Worm (Caenorhabditis elegans) whole organism, early embryonic: ENCODE measurements around the gene F11A10.5.

ENCODE experiments used
- B0310.2 ChIP-seq: sonication (generic microtip); optimal IDR thresholded peaks from 2 replicates; lab custom pipeline; 2016; ENCODE audit warnings: mild to moderate bottlenecking, missing genetic modification characterization, missing compliant biosample characterization
- F13C5.2 ChIP-seq: sonication (generic microtip); optimal IDR thresholded peaks from 2 replicates; lab custom pipeline; 2017; ENCODE audit warnings: mild to moderate bottlenecking, missing genetic modification characterization, inconsistent platforms, missing compliant biosample characterization
- aly-1 ChIP-seq: sonication (generic microtip); optimal IDR thresholded peaks from 2 replicates; lab custom pipeline; 2016; ENCODE audit warnings: missing genetic modification characterization, missing compliant biosample characterization
- ama-1 ChIP-seq: fragments of 150-350 bp; optimal IDR thresholded peaks from 2 replicates; lab custom pipeline; 2014
- ceh-13 ChIP-seq: fragments of 200-800 bp; sonication (Bioruptor generic); optimal IDR thresholded peaks from 2 replicates; lab custom pipeline; 2018; ENCODE audit warnings: mild to moderate bottlenecking, missing genetic modification characterization, missing compliant biosample characterization
- ceh-36 ChIP-seq: sonication (generic microtip); optimal IDR thresholded peaks from 2 replicates; lab custom pipeline; 2016; ENCODE audit warnings: missing genetic modification characterization, inconsistent platforms, missing compliant biosample characterization
- ets-7 ChIP-seq: sonication (generic microtip); optimal IDR thresholded peaks from 2 replicates; lab custom pipeline; 2016; ENCODE audit warnings: missing genotype, missing genetic modification characterization, missing compliant biosample characterization
- hmbx-1 ChIP-seq: sonication (generic microtip); optimal IDR thresholded peaks from 2 replicates; lab custom pipeline; 2016; ENCODE audit warnings: mild to moderate bottlenecking, missing genetic modification characterization, missing compliant biosample characterization
- hmg-4 ChIP-seq: fragments of 200-800 bp; sonication (Bioruptor generic); optimal IDR thresholded peaks from 2 replicates; lab custom pipeline; 2018; ENCODE audit warnings: mild to moderate bottlenecking, missing genetic modification characterization, missing compliant biosample characterization
- hnd-1 ChIP-seq: sonication (generic microtip); optimal IDR thresholded peaks from 2 replicates; lab custom pipeline; 2016; ENCODE audit warnings: missing genetic modification characterization, missing compliant biosample characterization
- scrt-1 ChIP-seq: fragments of 200-800 bp; sonication (Bioruptor generic); IDR thresholded peaks from 2 replicates; pipeline ENCODE4 v1.3.6; 2022; ENCODE audit warnings: missing genetic modification characterization, missing compliant biosample characterization
- sea-1 ChIP-seq: fragments of 200-800 bp; sonication (Bioruptor generic); conservative IDR thresholded peaks from 2 replicates; pipeline ENCODE4 v1.3.6; 2022; ENCODE audit warnings: missing genetic modification characterization, missing compliant biosample characterization
- tra-4 ChIP-seq: sonication (generic microtip); optimal IDR thresholded peaks from 2 replicates; lab custom pipeline; 2017; ENCODE audit warnings: missing genetic modification characterization, missing compliant biosample characterization

DNA sequence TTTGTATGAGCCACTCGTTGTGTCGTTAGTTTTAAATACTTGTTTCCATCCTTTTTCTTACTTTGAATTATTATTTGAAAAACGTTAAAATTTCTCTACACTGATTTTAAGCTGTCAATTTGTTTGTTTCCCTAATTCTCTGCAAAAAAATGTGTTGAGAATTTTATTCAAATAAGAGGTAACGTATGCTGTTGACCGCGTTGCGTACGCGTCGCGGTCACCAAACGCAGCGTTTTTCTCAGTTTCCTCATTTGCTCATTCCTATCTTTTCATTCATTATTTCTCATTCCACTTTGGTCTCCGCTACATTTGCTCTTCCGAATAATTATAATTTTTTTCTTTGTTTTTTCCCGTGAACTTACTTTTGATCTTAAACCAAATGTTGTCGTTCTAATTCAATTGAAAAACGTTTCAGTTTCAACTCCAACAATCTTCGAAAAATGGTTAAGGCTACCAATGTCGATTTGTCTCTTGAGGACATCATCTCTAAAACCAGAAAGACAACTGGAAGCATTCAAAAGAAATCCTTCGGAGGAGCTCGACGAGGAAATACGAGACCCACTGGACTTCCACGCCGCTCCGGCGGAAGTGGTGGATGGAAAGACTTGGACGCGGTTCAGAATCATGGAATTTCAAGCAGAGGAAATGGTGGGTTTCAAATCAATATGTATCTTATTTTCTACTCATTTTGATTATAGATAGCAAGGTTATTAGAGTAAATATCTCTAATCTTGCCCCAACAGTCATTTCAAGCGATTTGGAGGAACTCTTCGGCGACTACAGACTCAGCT lies 29.1 kb downstream of the F11A10.5 start, which contains the start of gene aly-3:
- no peak for TF ChIP-seq ceh-13 (GFP tag; lab: Kevin White, UChicago)
- TF ChIP-seq ama-1 (lab: Kevin White, UChicago), result no peak
- no peak for TF ChIP-seq scrt-1
- no peak for TF ChIP-seq hnd-1
- TF ChIP-seq tra-4 (tag; lab: Kevin White, UChicago), result no peak
- TF ChIP-seq hmg-4 (GFP tag; lab: Kevin White, UChicago), result no peak
- no peak for TF ChIP-seq hmbx-1 (tag; lab: Kevin White, UChicago)
- TF ChIP-seq ceh-36, result no peak
- no peak for TF ChIP-seq B0310.2
- TF ChIP-seq sea-1 (GFP tag; lab: Robert Waterston, UW), result no peak
- no peak for TF ChIP-seq aly-1
- TF ChIP-seq F13C5.2 (tag; lab: Kevin White, UChicago), result peak; percentile 19
- no peak for TF ChIP-seq ets-7 (tag; lab: Kevin White, UChicago)
